Fruit fly (Drosophila melanogaster) whole organism, embryonic: ENCODE measurements around the gene GlcAT-P.

Experiments used
- Aef1 ChIP-seq: fragments of 200-800 bp; sonication (Bioruptor generic); IDR thresholded peaks from 3 replicates; pipeline ENCODE4 v1.3.6; 2022; ENCODE audit warnings: missing biosample characterization, missing genetic modification characterization
- Awh ChIP-seq: fragments of 200-800 bp; sonication (Bioruptor generic); IDR thresholded peaks from 2 replicates; pipeline ENCODE4, ENCODE4 v1.3.6; 2022; ENCODE audit warnings: missing biosample characterization, missing genetic modification characterization
- BEAF-32 ChIP-seq: fragments of 200-800 bp; sonication (Bioruptor generic); optimal IDR thresholded peaks from 3 replicates; lab custom pipeline; 2017; ENCODE audit warnings: missing biosample characterization, missing genetic modification characterization, mild to moderate bottlenecking, moderate library complexity, missing genetic modification reagents
- CG10267 ChIP-seq: fragments of 200-800 bp; sonication (Bioruptor generic); optimal IDR thresholded peaks from 2 replicates; lab custom pipeline; 2018; ENCODE audit warnings: missing biosample characterization, mild to moderate bottlenecking, missing genetic modification characterization, moderate library complexity
- CG11398 ChIP-seq: fragments of 200-800 bp; sonication (Bioruptor generic); optimal IDR thresholded peaks from 2 replicates; lab custom pipeline; 2016; ENCODE audit warnings: missing biosample characterization, missing genetic modification characterization
- CG12744 ChIP-seq: fragments of 200-800 bp; sonication (Bioruptor generic); optimal IDR thresholded peaks from 2 replicates; lab custom pipeline; 2016; ENCODE audit warnings: missing biosample characterization, missing genetic modification characterization
- CG1603 ChIP-seq: fragments of 200-800 bp; sonication (Bioruptor generic); optimal IDR thresholded peaks from 2 replicates; lab custom pipeline; 2019; ENCODE audit warnings: missing biosample characterization, mild to moderate bottlenecking, missing genetic modification characterization, moderate library complexity
- CG16813 ChIP-seq: fragments of 200-800 bp; sonication (Bioruptor generic); IDR thresholded peaks from 3 replicates; pipeline ENCODE4 v1.3.6; 2022; ENCODE audit warnings: missing biosample characterization, missing genetic modification characterization; ENCODE audit not compliant: partially characterized antibody
- CG16863 ChIP-seq: fragments of 200-800 bp; sonication (Bioruptor generic); optimal IDR thresholded peaks from 3 replicates; lab custom pipeline; 2016; ENCODE audit warnings: missing biosample characterization, missing genetic modification characterization
- CG18011 ChIP-seq: fragments of 200-800 bp; sonication (Bioruptor generic); optimal IDR thresholded peaks from 2 replicates; lab custom pipeline; 2017; ENCODE audit warnings: missing biosample characterization, missing genetic modification characterization, mild to moderate bottlenecking, moderate library complexity, missing genotype
- CG1832 ChIP-seq: fragments of 200-800 bp; sonication (Bioruptor generic); optimal IDR thresholded peaks from 2 replicates; lab custom pipeline; 2017; ENCODE audit warnings: missing biosample characterization, mild to moderate bottlenecking, missing genetic modification characterization, inconsistent platforms
- CG2116 ChIP-seq: fragments of 200-800 bp; sonication (Bioruptor generic); optimal IDR thresholded peaks from 3 replicates; lab custom pipeline; 2018; ENCODE audit warnings: missing biosample characterization, mild to moderate bottlenecking, missing genetic modification characterization
- CG34224 ChIP-seq: fragments of 200-800 bp; sonication (Bioruptor generic); IDR thresholded peaks from 3 replicates; pipeline ENCODE4 v1.3.6; 2022; ENCODE audit warnings: missing biosample characterization, missing genetic modification characterization; ENCODE audit not compliant: partially characterized antibody
- CG4282 ChIP-seq: fragments of 200-800 bp; sonication (Bioruptor generic); optimal IDR thresholded peaks from 2 replicates; lab custom pipeline; 2016; ENCODE audit warnings: missing biosample characterization, missing genetic modification characterization
- CG4360 ChIP-seq: fragments of 200-800 bp; sonication (Bioruptor generic); IDR thresholded peaks from 2 replicates; pipeline ENCODE4 v1.3.6; 2022; ENCODE audit warnings: missing biosample characterization, missing genetic modification characterization
- CG7839 ChIP-seq: fragments of 200-800 bp; sonication (Bioruptor generic); optimal IDR thresholded peaks from 3 replicates; lab custom pipeline; 2018; ENCODE audit warnings: missing biosample characterization, mild to moderate bottlenecking, missing genetic modification characterization, moderate library complexity
- CG8281 ChIP-seq: fragments of 200-800 bp; sonication (Bioruptor generic); optimal IDR thresholded peaks from 2 replicates; lab custom pipeline; 2018; ENCODE audit warnings: missing biosample characterization, mild to moderate bottlenecking, missing genetic modification characterization, moderate library complexity
- CG8290 ChIP-seq, 3 experiments: fragments of 200-800 bp; sonication (Bioruptor generic); optimal IDR thresholded peaks; 2 replicates each; lab custom pipeline; 2016 to 2019; ENCODE audit warnings: missing biosample characterization in 3 of 3, missing genetic modification characterization in 3 of 3, mild to moderate bottlenecking in 2 of 3, moderate library complexity in 1 of 3
- CG9797 ChIP-seq: fragments of 200-800 bp; sonication (Bioruptor generic); optimal IDR thresholded peaks from 3 replicates; lab custom pipeline; 2018; ENCODE audit warnings: missing biosample characterization, mild to moderate bottlenecking, missing genetic modification characterization
- Chrac-16 ChIP-seq: fragments of 200-800 bp; sonication (Bioruptor generic); optimal IDR thresholded peaks from 3 replicates; lab custom pipeline; 2016; ENCODE audit warnings: missing biosample characterization, missing genetic modification characterization
- CoRest ChIP-seq: fragments of 200-800 bp; sonication (Bioruptor generic); optimal IDR thresholded peaks from 3 replicates; lab custom pipeline; 2018; ENCODE audit warnings: missing biosample characterization, mild to moderate bottlenecking, missing genetic modification characterization, moderate library complexity
- Ets65A ChIP-seq: fragments of 200-800 bp; sonication (Bioruptor generic); peaks from one replicate; lab custom pipeline; 2016; ENCODE audit warnings: missing biosample characterization, missing genetic modification characterization
- HLH54F ChIP-seq: fragments of 200-800 bp; sonication (Bioruptor generic); optimal IDR thresholded peaks from 3 replicates; lab custom pipeline; 2016; ENCODE audit warnings: missing biosample characterization, missing genetic modification characterization
- Kr ChIP-seq: fragments of 200-800 bp; sonication (Bioruptor generic); optimal IDR thresholded peaks from 2 replicates; lab custom pipeline; 2017; ENCODE audit warnings: missing biosample characterization, mild to moderate bottlenecking, missing genetic modification characterization
- Spps ChIP-seq: fragments of 200-800 bp; sonication (Bioruptor generic); optimal IDR thresholded peaks from 2 replicates; lab custom pipeline; 2018; ENCODE audit warnings: missing biosample characterization, mild to moderate bottlenecking, missing genetic modification characterization
- Tbp ChIP-seq: fragments of >200 bp; optimal IDR thresholded peaks from 2 replicates; lab custom pipeline; 2018; ENCODE audit warnings: missing biosample characterization, missing genetic modification characterization
- Xrp1 ChIP-seq: fragments of 200-800 bp; sonication (Bioruptor generic); IDR thresholded peaks from 2 replicates; pipeline ENCODE4 v1.3.6; 2022; ENCODE audit warnings: missing biosample characterization, missing genetic modification characterization
- ab ChIP-seq: fragments of 200-800 bp; sonication (Bioruptor generic); optimal IDR thresholded peaks from 2 replicates; lab custom pipeline; 2016; ENCODE audit warnings: missing biosample characterization, missing genetic modification characterization
- al ChIP-seq: fragments of 200-800 bp; sonication (Bioruptor generic); IDR thresholded peaks from 2 replicates; pipeline ENCODE4 v1.3.6; 2022; ENCODE audit warnings: missing biosample characterization, missing genetic modification characterization
- ara ChIP-seq: fragments of 200-800 bp; sonication (Bioruptor generic); IDR thresholded peaks from 2 replicates; pipeline ENCODE4 v1.3.6; 2022; ENCODE audit warnings: missing biosample characterization, missing genetic modification characterization
- cato ChIP-seq: fragments of 200-800 bp; sonication (Bioruptor generic); optimal IDR thresholded peaks from 2 replicates; lab custom pipeline; 2016; ENCODE audit warnings: missing biosample characterization, missing genetic modification characterization, borderline replicate concordance
- crol ChIP-seq: fragments of 200-800 bp; sonication (Bioruptor generic); IDR thresholded peaks from 2 replicates; pipeline ENCODE4 v1.3.6; 2022; ENCODE audit warnings: missing biosample characterization, missing genetic modification characterization
- cwo ChIP-seq: fragments of 200-800 bp; sonication (Bioruptor generic); optimal IDR thresholded peaks from 3 replicates; lab custom pipeline; 2017; ENCODE audit warnings: missing biosample characterization, missing genetic modification characterization, mild to moderate bottlenecking, moderate library complexity, missing genetic modification reagents
- dan ChIP-seq: fragments of 200-800 bp; sonication (Bioruptor generic); IDR thresholded peaks from 2 replicates; pipeline ENCODE4 v1.3.6; 2022; ENCODE audit warnings: missing biosample characterization, missing genetic modification characterization
- hb ChIP-seq: fragments of 200-800 bp; sonication (Bioruptor generic); IDR thresholded peaks from 3 replicates; pipeline ENCODE4 v1.3.6; 2022; ENCODE audit warnings: missing biosample characterization, missing genetic modification characterization; ENCODE audit not compliant: partially characterized antibody
- hbn ChIP-seq: fragments of 200-800 bp; sonication (Bioruptor generic); IDR thresholded peaks from 2 replicates; pipeline ENCODE4 v1.3.6; 2022; ENCODE audit warnings: missing biosample characterization, missing genetic modification characterization; ENCODE audit not compliant: partially characterized antibody
- lov ChIP-seq, 2 experiments: fragments of 200-800 bp in 1 of 2; fragments of >200 bp in 1 of 2; sonication (Bioruptor generic) in 1 of 2; IDR thresholded peaks in 1 of 2; optimal IDR thresholded peaks in 1 of 2; 2 replicates in 1 of 2; 3 replicates in 1 of 2; pipeline versions ENCODE4 v1.3.6 to Lab custom; 2017 to 2022; ENCODE audit warnings: missing biosample characterization in 1 of 2, missing genetic modification characterization in 1 of 2
- luna ChIP-seq: fragments of 200-800 bp; sonication (Bioruptor generic); optimal IDR thresholded peaks from 2 replicates; lab custom pipeline; 2016; ENCODE audit warnings: missing biosample characterization, missing genetic modification characterization
- ranshi ChIP-seq: fragments of 200-800 bp; sonication (Bioruptor generic); IDR thresholded peaks from 2 replicates; pipeline ENCODE4 v1.3.6; 2022; ENCODE audit warnings: missing biosample characterization, missing genetic modification characterization
- row ChIP-seq: fragments of 200-800 bp; sonication (Bioruptor generic); IDR thresholded peaks from 3 replicates; pipeline ENCODE4 v1.3.6; 2022; ENCODE audit warnings: missing biosample characterization, missing genetic modification characterization
- salm ChIP-seq: fragments of 200-800 bp; sonication (Bioruptor generic); optimal IDR thresholded peaks from 2 replicates; lab custom pipeline; 2018; ENCODE audit warnings: missing biosample characterization, mild to moderate bottlenecking, missing genetic modification characterization
- schlank ChIP-seq: fragments of 200-800 bp; sonication (Bioruptor generic); optimal IDR thresholded peaks from 2 replicates; lab custom pipeline; 2018; ENCODE audit warnings: missing biosample characterization, mild to moderate bottlenecking, missing genetic modification characterization
- shn ChIP-seq: fragments of 200-800 bp; sonication (Bioruptor generic); optimal IDR thresholded peaks from 3 replicates; lab custom pipeline; 2016; ENCODE audit warnings: missing biosample characterization, missing genetic modification characterization
- ssp ChIP-seq: fragments of 200-800 bp; sonication (Bioruptor generic); IDR thresholded peaks from 2 replicates; pipeline ENCODE4 v1.3.6; 2022; ENCODE audit warnings: missing biosample characterization, missing genetic modification characterization
- stwl ChIP-seq: fragments of 200-800 bp; sonication (Bioruptor generic); optimal IDR thresholded peaks from 3 replicates; lab custom pipeline; 2018; ENCODE audit warnings: missing biosample characterization, mild to moderate bottlenecking, missing genetic modification characterization, moderate library complexity
- tna ChIP-seq: fragments of 200-800 bp; sonication (Bioruptor generic); IDR thresholded peaks from 2 replicates; pipeline ENCODE4 v1.3.6; 2022; ENCODE audit warnings: missing biosample characterization, missing genetic modification characterization; ENCODE audit not compliant: partially characterized antibody
- toy ChIP-seq: fragments of 200-800 bp; sonication (Bioruptor generic); IDR thresholded peaks from 2 replicates; pipeline ENCODE4 v1.3.6; 2022; ENCODE audit warnings: missing biosample characterization, missing genetic modification characterization
- twi ChIP-seq: fragments of 200-800 bp; optimal IDR thresholded peaks from 2 replicates; lab custom pipeline; 2019; ENCODE audit warnings: missing biosample characterization, mild to moderate bottlenecking, missing genetic modification characterization, moderate library complexity

GlcAT-P gene

dm6 chr3L:11148478-11149251, 48.7 kb downstream of the GlcAT-P start (continued):
- TF ChIP-seq HLH54F, result no peak
- no peak for TF ChIP-seq CG12744 (GFP tag; lab: Kevin White, UChicago)
- no peak for TF ChIP-seq lov (optimal IDR thresholded peaks at IDR 0.05; lab: Kevin White, UChicago)
- TF ChIP-seq lov (GFP tag; IDR thresholded peaks at IDR 0.05; lab: Robert Waterston, UW), result no peak
- no peak for TF ChIP-seq hbn (GFP tag; lab: Robert Waterston, UW)
- no peak for TF ChIP-seq twi
- no peak for TF ChIP-seq CG18011
- TF ChIP-seq Spps, result peak; percentile 22
- TF ChIP-seq CG4282, result no peak
- TF ChIP-seq BEAF-32 (GFP tag; lab: Kevin White, UChicago), result no peak
- TF ChIP-seq stwl, result no peak
- no peak for TF ChIP-seq shn (GFP tag; lab: Kevin White, UChicago)
- TF ChIP-seq CG11398 (GFP tag; lab: Kevin White, UChicago), result no peak
- TF ChIP-seq Tbp (GFP tag; lab: Kevin White, UChicago), result no peak
- no peak for TF ChIP-seq ab (GFP tag; lab: Kevin White, UChicago)
- TF ChIP-seq cato (GFP tag; lab: Kevin White, UChicago), result no peak
- TF ChIP-seq Xrp1 (GFP tag; lab: Robert Waterston, UW), result 0 out of 2 replicates have a peak, but pooled peaks have one; percentile 49
- no peak for TF ChIP-seq CG9797 (GFP tag; lab: Kevin White, UChicago)
- peak; percentile 23 for TF ChIP-seq CG16863 (GFP tag; lab: Kevin White, UChicago)
- TF ChIP-seq ranshi (GFP tag; lab: Robert Waterston, UW), result 0 out of 2 replicates have a peak, but pooled peaks have one; percentile 35
- no peak for TF ChIP-seq ssp (GFP tag; lab: Robert Waterston, UW)
- TF ChIP-seq CG8281 (tag; lab: Kevin White, UChicago), result no peak
- TF ChIP-seq CG1832 (GFP tag; lab: Kevin White, UChicago), result no peak
- TF ChIP-seq CG7839 (tag; lab: Kevin White, UChicago), result peak; percentile 45
- TF ChIP-seq CG1603 (tag; lab: Kevin White, UChicago), result peak; percentile 39
- TF ChIP-seq dan, result no peak
- peak; percentile 48 for TF ChIP-seq CoRest
- peak; percentile 60 for TF ChIP-seq Awh (GFP tag; lab: Robert Waterston, UW)
- TF ChIP-seq toy (GFP tag; lab: Robert Waterston, UW), result no peak
- TF ChIP-seq row (GFP tag; lab: Robert Waterston, UW), result no peak
- peak; percentile 33; the same call in 1 of the 2 replicates for TF ChIP-seq al
- no peak for TF ChIP-seq schlank
- no peak for TF ChIP-seq salm
- TF ChIP-seq CG4360 (GFP tag; lab: Robert Waterston, UW), result no peak
- no peak for TF ChIP-seq Aef1 (GFP tag; lab: Robert Waterston, UW)
- TF ChIP-seq cwo, result peak; percentile 24
- TF ChIP-seq tna (GFP tag; lab: Robert Waterston, UW), result no peak
- TF ChIP-seq Ets65A, result no peak
- no peak for TF ChIP-seq CG8290 (GFP tag; optimal IDR thresholded peaks at IDR 0.05; lab: Kevin White, UChicago)
- TF ChIP-seq CG8290 (tag; optimal IDR thresholded peaks at IDR 0.05; lab: Kevin White, UChicago), result no peak
- no peak for TF ChIP-seq CG34224 (GFP tag; lab: Robert Waterston, UW)
- TF ChIP-seq hb (GFP tag; lab: Robert Waterston, UW), result no peak
- no peak for TF ChIP-seq luna
- peak; percentile 14 for TF ChIP-seq Chrac-16
- TF ChIP-seq CG10267 (tag; lab: Kevin White, UChicago), result peak; percentile 52
- TF ChIP-seq crol (GFP tag; lab: Robert Waterston, UW), result no peak
- TF ChIP-seq ara (GFP tag; lab: Robert Waterston, UW), result peak; percentile 56; the same call in 1 of the 2 replicates
- TF ChIP-seq Kr (GFP tag; lab: Kevin White, UChicago), result no peak
- no peak for TF ChIP-seq CG16813 (GFP tag; lab: Robert Waterston, UW)
- no peak for TF ChIP-seq CG2116 (GFP tag; lab: Kevin White, UChicago)
